Fruit fly (Drosophila melanogaster) whole organism, prepupa: ENCODE measurements around the gene Brd.

Source experiments
- CG16779 ChIP-seq: fragments of 200-800 bp; sonication (Bioruptor generic); optimal IDR thresholded peaks from 3 replicates; lab custom pipeline; 2017; ENCODE audit warnings: missing biosample characterization, mild to moderate bottlenecking, missing genetic modification characterization
- CG3919 ChIP-seq: fragments of 200-800 bp; sonication (Bioruptor generic); optimal IDR thresholded peaks from 3 replicates; lab custom pipeline; 2016; ENCODE audit warnings: missing biosample characterization, missing genetic modification characterization
- Hr39 ChIP-seq: fragments of 200-800 bp; sonication (Bioruptor generic); optimal IDR thresholded peaks from 2 replicates; lab custom pipeline; 2016; ENCODE audit warnings: missing biosample characterization, missing genetic modification characterization
- Lpt ChIP-seq: fragments of 200-800 bp; sonication (Bioruptor generic); optimal IDR thresholded peaks from 3 replicates; lab custom pipeline; 2016; ENCODE audit warnings: missing biosample characterization, missing genetic modification characterization
- Met ChIP-seq: fragments of 200-800 bp; sonication (Bioruptor generic); optimal IDR thresholded peaks from 3 replicates; lab custom pipeline; 2016; ENCODE audit warnings: missing biosample characterization, missing genetic modification characterization
- Smox ChIP-seq: fragments of 200-800 bp; sonication (Bioruptor generic); optimal IDR thresholded peaks from 3 replicates; lab custom pipeline; 2016; ENCODE audit warnings: missing biosample characterization, missing genetic modification characterization
- ss ChIP-seq, 2 experiments: fragments of 200-800 bp; sonication (Bioruptor generic); optimal IDR thresholded peaks; 2 replicates in 1 of 2; 3 replicates in 1 of 2; lab custom pipeline; 2017 to 2018; ENCODE audit warnings: mild to moderate bottlenecking in 2 of 2, missing biosample characterization in 2 of 2, missing genetic modification characterization in 2 of 2, moderate library complexity in 1 of 2
- vri ChIP-seq: fragments of 200-800 bp; sonication (Bioruptor generic); optimal IDR thresholded peaks from 3 replicates; lab custom pipeline; 2016; ENCODE audit warnings: missing biosample characterization, mild to moderate bottlenecking, missing genetic modification characterization

dm6 chr3L:14956288-14957032 is 16.0 kb upstream of the Brd start:
- TF ChIP-seq Smox (no peak), ss (GFP tag; optimal IDR thresholded peaks at IDR 0.05; lab: Kevin White, UChicago) (no peak), CG3919 (GFP tag; lab: Kevin White, UChicago) (no peak), Hr39 (GFP tag; lab: Kevin White, UChicago) (no peak), Lpt (no peak), vri (GFP tag; lab: Kevin White, UChicago) (no peak), Met (GFP tag; lab: Kevin White, UChicago) (no peak), CG16779 (no peak)
